Worm (Caenorhabditis elegans): ENCODE measurements around the gene perm-3.

DNA sequence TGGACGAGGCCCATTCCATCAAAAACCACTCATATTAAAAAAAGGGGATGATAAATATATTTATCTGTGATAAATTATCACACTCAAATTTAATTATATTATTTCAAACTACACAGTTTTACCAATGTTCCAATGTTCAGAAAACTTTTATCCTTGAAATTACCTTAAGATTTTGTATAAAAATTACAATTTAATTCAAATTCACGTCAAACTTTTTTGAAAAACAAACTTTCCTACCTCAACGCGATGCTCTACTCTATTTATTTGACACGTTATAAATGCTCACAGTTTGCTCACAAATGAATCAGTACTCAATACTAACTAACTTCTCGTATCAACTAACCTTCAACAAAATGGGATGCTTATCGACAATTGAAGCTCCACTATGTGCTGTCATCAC, 12.0 kb downstream of the perm-3 start, which contains the start of gene F41H10.1:
- TF ChIP-seq ztf-29 (GFP tag; IDR thresholded peaks at IDR 0.05) (no peak), flt-1 (GFP tag; IDR thresholded peaks at IDR 0.05) (no peak), tab-1 (GFP tag; IDR thresholded peaks at IDR 0.05) (no peak), cog-1 (tag; optimal IDR thresholded peaks at IDR 0.05) (no peak), T22C8.4 (GFP tag; IDR thresholded peaks at IDR 0.05) (no peak), ztf-23 (GFP tag; IDR thresholded peaks at IDR 0.05) (no peak), klf-2 (GFP tag; conservative IDR thresholded peaks at IDR 0.05) (no peak), med-1 (GFP tag; optimal IDR thresholded peaks at IDR 0.05; ENCODE audit: insufficient read depth) (no peak), ref-1 (GFP tag; conservative IDR thresholded peaks at IDR 0.05) (no peak)
